Worm (Caenorhabditis elegans) whole organism, young adult: ENCODE measurements around the gene M05D6.2.
A peak's percentile ranks its signal among the peaks of the same experiment; 100 is the strongest.

Source experiments
- atf-7 ChIP-seq: sonication (generic microtip); optimal IDR thresholded peaks from 2 replicates; lab custom pipeline; 2017; ENCODE audit warnings: mild to moderate bottlenecking, missing genetic modification characterization, missing compliant biosample characterization
- cebp-1 ChIP-seq, 2 experiments: fragments of 200-800 bp in 1 of 2; sonication (Bioruptor generic) in 1 of 2; sonication (generic microtip) in 1 of 2; IDR thresholded peaks in 1 of 2; optimal IDR thresholded peaks in 1 of 2; 2 replicates each; pipeline versions ENCODE4 v1.3.6 to Lab custom; 2017 to 2022; ENCODE audit warnings: missing compliant biosample characterization in 2 of 2, missing genetic modification characterization in 2 of 2, mild to moderate bottlenecking in 1 of 2, missing genetic modification reagents in 1 of 2, moderate library complexity in 1 of 2
- nhr-90 ChIP-seq: sonication (generic microtip); optimal IDR thresholded peaks from 2 replicates; lab custom pipeline; 2016; ENCODE audit warnings: missing genotype, mild to moderate bottlenecking, missing genetic modification characterization, missing compliant biosample characterization
- tbp1 ChIP-seq: fragments of 200-800 bp; sonication (Bioruptor generic); optimal IDR thresholded peaks from 2 replicates; lab custom pipeline; 2018; ENCODE audit warnings: mild to moderate bottlenecking, missing genetic modification characterization, missing compliant biosample characterization

- TF ChIP-seq atf-7 (tag; lab: Kevin White, UChicago) (peak; percentile 6), cebp-1 (GFP tag; IDR thresholded peaks at IDR 0.05; lab: Robert Waterston, UW) (no peak), cebp-1 (tag; optimal IDR thresholded peaks at IDR 0.05; lab: Kevin White, UChicago) (no peak), nhr-90 (no peak), tbp1 (GFP tag; lab: Kevin White, UChicago) (no peak)
Measured at ce11 chrII:8440097-8440496, 27.8 kb upstream of the M05D6.2 start.
